Fruit fly (Drosophila melanogaster) whole organism, embryonic: Measurements from ENCODE around the gene CG45049.

Source experiments
- Asciz ChIP-seq: fragments of 200-800 bp; sonication (Bioruptor generic); optimal IDR thresholded peaks from 2 replicates; lab custom pipeline; 2017; ENCODE audit warnings: missing biosample characterization, mild to moderate bottlenecking, missing genetic modification characterization, missing genetic modification reagents
- Awh ChIP-seq: fragments of 200-800 bp; sonication (Bioruptor generic); IDR thresholded peaks from 2 replicates; pipeline ENCODE4, ENCODE4 v1.3.6; 2022; ENCODE audit warnings: missing biosample characterization, missing genetic modification characterization
- CG10209 ChIP-seq: fragments of 200-800 bp; sonication (Bioruptor generic); optimal IDR thresholded peaks from 3 replicates; lab custom pipeline; 2017; ENCODE audit warnings: missing biosample characterization, mild to moderate bottlenecking, missing genetic modification characterization, missing genetic modification reagents
- CG10267 ChIP-seq: fragments of 200-800 bp; sonication (Bioruptor generic); optimal IDR thresholded peaks from 2 replicates; lab custom pipeline; 2018; ENCODE audit warnings: missing biosample characterization, mild to moderate bottlenecking, missing genetic modification characterization, moderate library complexity
- CG10321 ChIP-seq: fragments of 200-800 bp; sonication (Bioruptor generic); IDR thresholded peaks from 2 replicates; pipeline ENCODE4 v1.3.6; 2022; ENCODE audit warnings: missing biosample characterization, missing genetic modification characterization
- CG11504 ChIP-seq: fragments of 200-800 bp; sonication (Bioruptor generic); optimal IDR thresholded peaks from 3 replicates; lab custom pipeline; 2019; ENCODE audit warnings: missing biosample characterization, mild to moderate bottlenecking, missing genetic modification characterization, moderate library complexity
- CG12769 ChIP-seq: fragments of 200-800 bp; sonication (Bioruptor generic); optimal IDR thresholded peaks from 2 replicates; lab custom pipeline; 2019; ENCODE audit warnings: missing biosample characterization, mild to moderate bottlenecking, missing genetic modification characterization, moderate library complexity
- CG13296 ChIP-seq: fragments of 200-800 bp; sonication (Bioruptor generic); optimal IDR thresholded peaks from 3 replicates; lab custom pipeline; 2018; ENCODE audit warnings: missing biosample characterization, mild to moderate bottlenecking, missing genetic modification characterization
- CG13775 ChIP-seq: fragments of 200-800 bp; sonication (Bioruptor generic); optimal IDR thresholded peaks from 3 replicates; lab custom pipeline; 2017; ENCODE audit warnings: missing biosample characterization, mild to moderate bottlenecking, missing genetic modification characterization
- CG13894 ChIP-seq: fragments of 200-800 bp; sonication (Bioruptor generic); optimal IDR thresholded peaks from 3 replicates; lab custom pipeline; 2018; ENCODE audit warnings: missing biosample characterization, mild to moderate bottlenecking, missing genetic modification characterization, moderate library complexity
- CG14014 ChIP-seq: fragments of 200-800 bp; sonication (Bioruptor generic); IDR thresholded peaks from 2 replicates; pipeline ENCODE4 v1.3.6; 2022; ENCODE audit warnings: missing biosample characterization, missing genetic modification characterization
- CG14667 ChIP-seq: fragments of 200-800 bp; sonication (Bioruptor generic); IDR thresholded peaks from 2 replicates; pipeline ENCODE4 v1.3.6; 2022; ENCODE audit warnings: missing biosample characterization, missing genetic modification characterization
- CG14710 ChIP-seq: fragments of 200-800 bp; sonication (Bioruptor generic); optimal IDR thresholded peaks from 3 replicates; lab custom pipeline; 2019; ENCODE audit warnings: missing biosample characterization, mild to moderate bottlenecking, missing genetic modification characterization, moderate library complexity
- CG17568 ChIP-seq: fragments of 200-800 bp; sonication (Bioruptor generic); optimal IDR thresholded peaks from 2 replicates; lab custom pipeline; 2018; ENCODE audit warnings: missing biosample characterization, mild to moderate bottlenecking, missing genetic modification characterization, moderate library complexity
- CG18262 ChIP-seq: fragments of 200-800 bp; optimal IDR thresholded peaks from 3 replicates; lab custom pipeline; 2019; ENCODE audit warnings: missing biosample characterization, mild to moderate bottlenecking, missing genetic modification characterization, moderate library complexity
- CG2199 ChIP-seq: fragments of 200-800 bp; sonication (Bioruptor generic); IDR thresholded peaks from 3 replicates; pipeline ENCODE4 v1.3.6; 2022; ENCODE audit warnings: missing biosample characterization, missing genetic modification characterization
- CG3995 ChIP-seq: fragments of 200-800 bp; sonication (Bioruptor generic); optimal IDR thresholded peaks from 3 replicates; lab custom pipeline; 2016; ENCODE audit warnings: missing biosample characterization, missing genetic modification characterization
- CG4820 ChIP-seq: fragments of 200-800 bp; sonication (Bioruptor generic); optimal IDR thresholded peaks from 3 replicates; lab custom pipeline; 2016; ENCODE audit warnings: missing biosample characterization, missing genetic modification characterization
- CG8359 ChIP-seq: fragments of 200-800 bp; sonication (Bioruptor generic); optimal IDR thresholded peaks from 2 replicates; lab custom pipeline; 2017; ENCODE audit warnings: missing biosample characterization, mild to moderate bottlenecking, missing genetic modification characterization, borderline replicate concordance
- CG8765 ChIP-seq: fragments of 200-800 bp; sonication (Bioruptor generic); IDR thresholded peaks from 2 replicates; pipeline ENCODE4 v1.3.6; 2022; ENCODE audit warnings: missing biosample characterization, missing genetic modification characterization
- CG9215 ChIP-seq: fragments of 200-800 bp; sonication (Bioruptor generic); IDR thresholded peaks from 2 replicates; pipeline ENCODE4 v1.3.6; 2022; ENCODE audit warnings: missing biosample characterization, missing genetic modification characterization
- Chrac-16 ChIP-seq: fragments of 200-800 bp; sonication (Bioruptor generic); optimal IDR thresholded peaks from 3 replicates; lab custom pipeline; 2016; ENCODE audit warnings: missing biosample characterization, missing genetic modification characterization
- D19A ChIP-seq: fragments of 200-800 bp; optimal IDR thresholded peaks from 3 replicates; lab custom pipeline; 2019; ENCODE audit warnings: missing biosample characterization, mild to moderate bottlenecking, missing genetic modification characterization, moderate library complexity
- ERR ChIP-seq: fragments of 200-800 bp; sonication (Bioruptor generic); optimal IDR thresholded peaks from 2 replicates; lab custom pipeline; 2016; ENCODE audit warnings: missing biosample characterization, missing genetic modification characterization
- Gug ChIP-seq: fragments of 200-800 bp; sonication (Bioruptor generic); IDR thresholded peaks from 4 replicates; pipeline ENCODE4 v1.3.6; 2022; ENCODE audit warnings: missing biosample characterization, missing genetic modification characterization
- HLH3B ChIP-seq: fragments of 200-800 bp; sonication (Bioruptor generic); IDR thresholded peaks from 2 replicates; pipeline ENCODE4 v1.3.6; 2022; ENCODE audit warnings: missing biosample characterization, missing genetic modification characterization
- HLH54F ChIP-seq: fragments of 200-800 bp; sonication (Bioruptor generic); optimal IDR thresholded peaks from 3 replicates; lab custom pipeline; 2016; ENCODE audit warnings: missing biosample characterization, missing genetic modification characterization
- Hmr ChIP-seq: fragments of 200-800 bp; sonication (Bioruptor generic); optimal IDR thresholded peaks from 3 replicates; lab custom pipeline; 2017; ENCODE audit warnings: mild to moderate bottlenecking, missing biosample characterization, missing genetic modification reagents, missing genetic modification characterization
- Hr39 ChIP-seq: fragments of >200 bp; optimal IDR thresholded peaks from 2 replicates; lab custom pipeline; 2017
- Mad ChIP-seq: fragments of 200-800 bp; sonication (Bioruptor generic); optimal IDR thresholded peaks from 2 replicates; lab custom pipeline; 2016; ENCODE audit warnings: missing biosample characterization, missing genetic modification characterization
- NK7.1 ChIP-seq: fragments of 200-800 bp; sonication (Bioruptor generic); optimal IDR thresholded peaks from 3 replicates; lab custom pipeline; 2016; ENCODE audit warnings: missing biosample characterization, missing genetic modification characterization
- Nf-YB ChIP-seq: fragments of 200-800 bp; sonication (Bioruptor generic); optimal IDR thresholded peaks from 3 replicates; lab custom pipeline; 2019; ENCODE audit warnings: missing biosample characterization, mild to moderate bottlenecking, missing genetic modification characterization, moderate library complexity
- Rfx ChIP-seq: fragments of 200-800 bp; sonication (Bioruptor generic); IDR thresholded peaks from 2 replicates; pipeline ENCODE4 v1.3.6; 2022; ENCODE audit warnings: missing biosample characterization, missing genetic modification characterization
- Sry-β ChIP-seq: fragments of 200-800 bp; sonication (Bioruptor generic); optimal IDR thresholded peaks from 2 replicates; lab custom pipeline; 2018; ENCODE audit warnings: missing biosample characterization, mild to moderate bottlenecking, missing genetic modification characterization, moderate library complexity
- Ssrp ChIP-seq: fragments of 200-800 bp; sonication (Bioruptor generic); optimal IDR thresholded peaks from 2 replicates; lab custom pipeline; 2018; ENCODE audit warnings: missing biosample characterization, mild to moderate bottlenecking, missing genetic modification characterization, moderate library complexity
- Stat92E ChIP-seq, 3 experiments: fragments of >200 bp in 2 of 3; fragments of 200-800 bp in 1 of 3; sonication (Bioruptor generic) in 1 of 3; optimal IDR thresholded peaks; 2 replicates each; lab custom pipeline; 2017 to 2019; ENCODE audit warnings: missing biosample characterization in 3 of 3, missing genetic modification characterization in 3 of 3, mild to moderate bottlenecking in 1 of 3, moderate library complexity in 1 of 3
- ab ChIP-seq: fragments of 200-800 bp; sonication (Bioruptor generic); optimal IDR thresholded peaks from 2 replicates; lab custom pipeline; 2016; ENCODE audit warnings: missing biosample characterization, missing genetic modification characterization
- chif ChIP-seq, 2 experiments: fragments of 200-800 bp; sonication (Bioruptor generic); optimal IDR thresholded peaks; 3 replicates each; lab custom pipeline; 2016; ENCODE audit warnings: missing biosample characterization in 2 of 2, missing genetic modification characterization in 2 of 2
- eyg ChIP-seq: fragments of 200-800 bp; sonication (Bioruptor generic); optimal IDR thresholded peaks from 3 replicates; lab custom pipeline; 2016; ENCODE audit warnings: missing biosample characterization, missing genetic modification characterization
- fd3F ChIP-seq: fragments of 200-800 bp; sonication (Bioruptor generic); optimal IDR thresholded peaks from 2 replicates; lab custom pipeline; 2018; ENCODE audit warnings: missing biosample characterization, mild to moderate bottlenecking, missing genetic modification characterization, moderate library complexity
- gfzf ChIP-seq: fragments of 200-800 bp; sonication (Bioruptor generic); optimal IDR thresholded peaks from 2 replicates; lab custom pipeline; 2016; ENCODE audit warnings: missing biosample characterization, mild to moderate bottlenecking, missing genetic modification characterization, moderate library complexity
- hb ChIP-seq: fragments of 200-800 bp; sonication (Bioruptor generic); IDR thresholded peaks from 3 replicates; pipeline ENCODE4 v1.3.6; 2022; ENCODE audit warnings: missing biosample characterization, missing genetic modification characterization; ENCODE audit not compliant: partially characterized antibody
- jumu ChIP-seq: fragments of 200-800 bp; sonication (Bioruptor generic); optimal IDR thresholded peaks from 3 replicates; lab custom pipeline; 2016; ENCODE audit warnings: missing biosample characterization, missing genetic modification characterization
- lov ChIP-seq, 2 experiments: fragments of 200-800 bp in 1 of 2; fragments of >200 bp in 1 of 2; sonication (Bioruptor generic) in 1 of 2; IDR thresholded peaks in 1 of 2; optimal IDR thresholded peaks in 1 of 2; 2 replicates in 1 of 2; 3 replicates in 1 of 2; pipeline versions ENCODE4 v1.3.6 to Lab custom; 2017 to 2022; ENCODE audit warnings: missing biosample characterization in 1 of 2, missing genetic modification characterization in 1 of 2
- nerfin-1 ChIP-seq: fragments of 200-800 bp; sonication (Bioruptor generic); optimal IDR thresholded peaks from 3 replicates; lab custom pipeline; 2019; ENCODE audit warnings: missing biosample characterization, mild to moderate bottlenecking, missing genetic modification characterization, moderate library complexity
- otp ChIP-seq: fragments of 200-800 bp; sonication (Bioruptor generic); IDR thresholded peaks from 3 replicates; pipeline ENCODE4, ENCODE4 v1.3.6; 2022; ENCODE audit warnings: missing biosample characterization, missing genetic modification characterization
- pan ChIP-seq, 4 experiments: fragments of >200 bp in 3 of 4; fragments of 200-800 bp in 1 of 4; sonication (Bioruptor generic) in 1 of 4; optimal IDR thresholded peaks in 3 of 4; IDR thresholded peaks in 1 of 4; 2 replicates each; pipeline versions ENCODE4 v1.3.6 to Lab custom; 2017 to 2022; ENCODE audit warnings: missing biosample characterization in 2 of 4, missing genetic modification characterization in 2 of 4, mixed read lengths in 1 of 4
- seq ChIP-seq: fragments of 200-800 bp; sonication (Bioruptor generic); IDR thresholded peaks from 2 replicates; pipeline ENCODE4 v1.3.6; 2022; ENCODE audit warnings: missing biosample characterization, missing genetic modification characterization
- toy ChIP-seq: fragments of 200-800 bp; sonication (Bioruptor generic); IDR thresholded peaks from 2 replicates; pipeline ENCODE4 v1.3.6; 2022; ENCODE audit warnings: missing biosample characterization, missing genetic modification characterization

The CG45049 gene

DNA sequence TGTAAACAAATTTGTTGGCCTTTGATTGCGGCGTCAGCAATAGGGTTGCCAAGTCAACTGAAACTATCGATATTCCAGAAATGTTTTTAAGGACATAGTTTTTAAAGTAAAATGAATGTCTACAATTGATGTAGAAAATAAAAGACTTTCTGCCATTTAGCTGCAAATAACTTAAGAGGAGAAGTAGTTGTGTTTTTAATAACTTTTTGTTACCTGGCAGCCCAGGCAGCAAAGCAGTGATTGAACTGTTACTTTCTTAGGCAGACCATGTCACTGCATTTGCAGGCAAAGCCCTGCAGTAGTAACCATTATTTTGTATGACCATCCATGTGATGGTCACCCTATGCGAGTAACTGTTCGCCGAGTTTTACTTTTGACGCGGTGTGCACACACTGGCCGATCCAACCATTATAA lies 23.8 kb downstream of the CG45049 start, which contains the start of the genes rumi, CG7029 and Usp12-46 (continued):
- TF ChIP-seq Stat92E (GFP tag; optimal IDR thresholded peaks at IDR 0.05; lab: Kevin White, UChicago), result peak in 1 of 3 experiments; percentile 18
- TF ChIP-seq CG11504 (tag; lab: Kevin White, UChicago), result peak; percentile 87
- TF ChIP-seq otp (GFP tag; lab: Robert Waterston, UW), result peak; percentile 72; the same call in 2 of the 3 replicates
- TF ChIP-seq Asciz (GFP tag; lab: Kevin White, UChicago), result peak; percentile 44
- TF ChIP-seq CG13775 (GFP tag; lab: Kevin White, UChicago), result peak; percentile 89
- peak; percentile 64; the same call in 1 of the 3 replicates for TF ChIP-seq hb (GFP tag; lab: Robert Waterston, UW)
- TF ChIP-seq Sry-β (GFP tag; lab: Kevin White, UChicago), result peak; percentile 21
- TF ChIP-seq Nf-YB, result peak; percentile 57
- TF ChIP-seq CG9215 (GFP tag; lab: Robert Waterston, UW), result peak; percentile 77
- TF ChIP-seq eyg (GFP tag; lab: Kevin White, UChicago), result peak; percentile 58
- peak; percentile 87 to 93 for TF ChIP-seq chif (GFP tag; optimal IDR thresholded peaks at IDR 0.05; lab: Kevin White, UChicago)
- TF ChIP-seq ERR (GFP tag; lab: Kevin White, UChicago), result peak; percentile 83
- TF ChIP-seq CG2199 (GFP tag; lab: Robert Waterston, UW), result 0 out of 3 replicates have a peak, but pooled peaks have one; percentile 33
- TF ChIP-seq Hr39 (lab: Kevin White, UChicago), result no peak
- TF ChIP-seq Hmr (GFP tag; lab: Kevin White, UChicago), result peak; percentile 83
- peak; percentile 90 for TF ChIP-seq CG14014 (GFP tag; lab: Robert Waterston, UW)
- TF ChIP-seq NK7.1, result peak; percentile 81
- TF ChIP-seq CG13296 (GFP tag; lab: Kevin White, UChicago), result peak; percentile 73
- TF ChIP-seq Awh, result peak; percentile 63
- TF ChIP-seq CG4820 (GFP tag; lab: Kevin White, UChicago), result peak; percentile 79
- peak; percentile 78 for TF ChIP-seq nerfin-1 (tag; lab: Kevin White, UChicago)
- TF ChIP-seq CG17568 (GFP tag; lab: Kevin White, UChicago), result no peak
- no peak for TF ChIP-seq D19A
- TF ChIP-seq CG8765 (GFP tag; lab: Robert Waterston, UW), result peak; percentile 82
- TF ChIP-seq jumu (GFP tag; lab: Kevin White, UChicago), result peak; percentile 94
- no peak for TF ChIP-seq CG12769
- TF ChIP-seq Ssrp (tag; lab: Kevin White, UChicago), result peak; percentile 86
- TF ChIP-seq Rfx (GFP tag; lab: Robert Waterston, UW), result peak; percentile 89
- peak; percentile 100 for TF ChIP-seq CG14710 (tag; lab: Kevin White, UChicago)
- TF ChIP-seq Chrac-16 (GFP tag; lab: Kevin White, UChicago), result peak; percentile 89
- peak; percentile 100 for TF ChIP-seq CG3995 (GFP tag; lab: Kevin White, UChicago)
- peak; percentile 59; the same call in 1 of the 2 replicates for TF ChIP-seq CG14667 (GFP tag; lab: Robert Waterston, UW)
- TF ChIP-seq CG13894 (tag; lab: Kevin White, UChicago), result peak; percentile 80
- peak; percentile 44 for TF ChIP-seq gfzf
- peak; percentile 93 for TF ChIP-seq HLH54F (GFP tag; lab: Kevin White, UChicago)
- TF ChIP-seq Gug (GFP tag; lab: Robert Waterston, UW), result peak; percentile 77; the same call in 3 of the 4 replicates
- peak; percentile 84 for TF ChIP-seq CG10209 (GFP tag; lab: Kevin White, UChicago)
- TF ChIP-seq CG8359 (GFP tag; lab: Kevin White, UChicago), result peak; percentile 32
- peak; percentile 62 for TF ChIP-seq CG10321 (GFP tag; lab: Robert Waterston, UW)
- peak; percentile 69 for TF ChIP-seq ab
- TF ChIP-seq lov (optimal IDR thresholded peaks at IDR 0.05; lab: Kevin White, UChicago), result no peak
- peak; percentile 84; the same call in 2 of the 3 replicates for TF ChIP-seq lov (GFP tag; IDR thresholded peaks at IDR 0.05; lab: Robert Waterston, UW)
- no peak for TF ChIP-seq pan (optimal IDR thresholded peaks at IDR 0.05; lab: Kevin White, UChicago)
- peak in 1 of 2 experiments; percentile 88 for TF ChIP-seq pan (GFP tag; optimal IDR thresholded peaks at IDR 0.05 in 1 of 2, IDR thresholded peaks at IDR 0.05 in 1 of 2)
- TF ChIP-seq HLH3B (GFP tag; lab: Robert Waterston, UW), result peak; percentile 81
- TF ChIP-seq toy (GFP tag; lab: Robert Waterston, UW), result peak; percentile 63
- TF ChIP-seq Mad (GFP tag; lab: Kevin White, UChicago), result peak; percentile 89
- peak; percentile 79 for TF ChIP-seq fd3F
- peak; percentile 83 for TF ChIP-seq CG18262 (tag; lab: Kevin White, UChicago)
- 0 out of 2 replicates have a peak, but pooled peaks have one; percentile 55 for TF ChIP-seq seq (GFP tag; lab: Robert Waterston, UW)
- TF ChIP-seq CG10267 (tag; lab: Kevin White, UChicago), result peak; percentile 80
